Fruit fly (Drosophila melanogaster): ENCODE data around the gene Akap200.

Akap200 gene

dm6 chr2L:8418113-8418885, 2.8 kb downstream of the Akap200 start:
- TF ChIP-seq gl (tag; optimal IDR thresholded peaks at IDR 0.05), result peak; percentile 44
- TF ChIP-seq CG32121 (GFP tag; IDR thresholded peaks at IDR 0.05), result no peak
- no peak for TF ChIP-seq rn (GFP tag; IDR thresholded peaks at IDR 0.05)
- TF ChIP-seq Ets98B (GFP tag; IDR thresholded peaks at IDR 0.05), result no peak
- TF ChIP-seq EcR (GFP tag; optimal IDR thresholded peaks at IDR 0.05), result no peak
- TF ChIP-seq Snoo (tag; optimal IDR thresholded peaks at IDR 0.05), result no peak
- no peak for TF ChIP-seq CG17806 (tag; optimal IDR thresholded peaks at IDR 0.05)
- no peak for TF ChIP-seq CG8301 (tag; optimal IDR thresholded peaks at IDR 0.05)
- no peak for TF ChIP-seq CG34367 (tag; optimal IDR thresholded peaks at IDR 0.05)
- no peak for TF ChIP-seq CG8159 (tag; optimal IDR thresholded peaks at IDR 0.05)
- no peak for TF ChIP-seq CG9948 (tag; optimal IDR thresholded peaks at IDR 0.05)
- no peak for TF ChIP-seq CG15710 (tag; optimal IDR thresholded peaks at IDR 0.05)
- TF ChIP-seq CG14655 (GFP tag; optimal IDR thresholded peaks at IDR 0.05), result no peak
- TF ChIP-seq CG13204 (GFP tag; optimal IDR thresholded peaks at IDR 0.05), result peak; percentile 18
- no peak for TF ChIP-seq Pif1A (GFP tag; optimal IDR thresholded peaks at IDR 0.05)

- TF ChIP-seq D1 (tag; optimal IDR thresholded peaks at IDR 0.05) (no peak), CG14655 (GFP tag; optimal IDR thresholded peaks at IDR 0.05) (peak; percentile 1), gl (tag; optimal IDR thresholded peaks at IDR 0.05) (peak; percentile 58), CG13204 (GFP tag; optimal IDR thresholded peaks at IDR 0.05) (peak; percentile 75), Pif1A (GFP tag; optimal IDR thresholded peaks at IDR 0.05) (no peak), CG9948 (tag; optimal IDR thresholded peaks at IDR 0.05) (no peak), CG8301 (tag; optimal IDR thresholded peaks at IDR 0.05) (no peak), CG34367 (tag; optimal IDR thresholded peaks at IDR 0.05) (no peak), EcR (GFP tag; optimal IDR thresholded peaks at IDR 0.05) (peak; percentile 94), Ets98B (GFP tag; IDR thresholded peaks at IDR 0.05) (no peak), CG15710 (tag; optimal IDR thresholded peaks at IDR 0.05) (peak; percentile 28), CG4496 (GFP tag; IDR thresholded peaks at IDR 0.05) (peak; percentile 43; the same call in 1 of the 3 replicates), CG12605 (GFP tag; IDR thresholded peaks at IDR 0.05) (0 out of 2 replicates have a peak, but pooled peaks have one; percentile 18)
These were observed 4.0 kb downstream of the Akap200 start for dm6 chr2L:8419382-8419940.

- TF ChIP-seq CG17806 (tag; optimal IDR thresholded peaks at IDR 0.05) (peak; percentile 24), CG13204 (GFP tag; optimal IDR thresholded peaks at IDR 0.05) (peak; percentile 66), CG8159 (tag; optimal IDR thresholded peaks at IDR 0.05) (peak; percentile 38), CG4496 (GFP tag; IDR thresholded peaks at IDR 0.05) (peak; percentile 57; the same call in 1 of the 3 replicates), EcR (GFP tag; optimal IDR thresholded peaks at IDR 0.05) (peak; percentile 31), CG32121 (GFP tag; IDR thresholded peaks at IDR 0.05) (no peak), fd96Ca (GFP tag; IDR thresholded peaks at IDR 0.05) (no peak), D1 (tag; optimal IDR thresholded peaks at IDR 0.05) (no peak), CG34367 (tag; optimal IDR thresholded peaks at IDR 0.05) (peak; percentile 43), Pif1B (GFP tag; optimal IDR thresholded peaks at IDR 0.05) (peak; percentile 6), gl (tag; optimal IDR thresholded peaks at IDR 0.05) (peak; percentile 69), CG10348 (GFP tag; IDR thresholded peaks at IDR 0.05) (no peak), rn (GFP tag; IDR thresholded peaks at IDR 0.05) (no peak), CG9948 (tag; optimal IDR thresholded peaks at IDR 0.05) (no peak), CG8301 (tag; optimal IDR thresholded peaks at IDR 0.05) (peak; percentile 7), CG14655 (GFP tag; optimal IDR thresholded peaks at IDR 0.05) (peak; percentile 22), Snoo (tag; optimal IDR thresholded peaks at IDR 0.05) (no peak), CG12605 (GFP tag; IDR thresholded peaks at IDR 0.05) (peak; percentile 36; the same call in 1 of the 2 replicates), CG15710 (tag; optimal IDR thresholded peaks at IDR 0.05) (peak; percentile 11), Ets98B (GFP tag; IDR thresholded peaks at IDR 0.05) (no peak), Pif1A (GFP tag; optimal IDR thresholded peaks at IDR 0.05) (peak; percentile 47)
These were observed 4.9 kb downstream of the Akap200 start for dm6 chr2L:8420259-8420930.

- TF ChIP-seq CG8301 (tag; optimal IDR thresholded peaks at IDR 0.05) (no peak), Ets98B (GFP tag; IDR thresholded peaks at IDR 0.05) (no peak), CG14655 (GFP tag; optimal IDR thresholded peaks at IDR 0.05) (no peak), CG15710 (tag; optimal IDR thresholded peaks at IDR 0.05) (no peak), gl (tag; optimal IDR thresholded peaks at IDR 0.05) (no peak), Snoo (tag; optimal IDR thresholded peaks at IDR 0.05) (no peak), D1 (tag; optimal IDR thresholded peaks at IDR 0.05) (no peak), CG10348 (GFP tag; IDR thresholded peaks at IDR 0.05) (no peak), Pif1A (GFP tag; optimal IDR thresholded peaks at IDR 0.05) (no peak), fd96Ca (GFP tag; IDR thresholded peaks at IDR 0.05) (no peak), CG4496 (GFP tag; IDR thresholded peaks at IDR 0.05) (no peak), rn (GFP tag; IDR thresholded peaks at IDR 0.05) (no peak), CG34367 (tag; optimal IDR thresholded peaks at IDR 0.05) (no peak), CG13204 (GFP tag; optimal IDR thresholded peaks at IDR 0.05) (no peak), EcR (GFP tag; optimal IDR thresholded peaks at IDR 0.05) (no peak), CG12605 (GFP tag; IDR thresholded peaks at IDR 0.05) (no peak), CG8159 (tag; optimal IDR thresholded peaks at IDR 0.05) (no peak)
These were observed 6.2 kb downstream of the Akap200 start for dm6 chr2L:8421717-8422116.

dm6 chr2L:8423047-8423446, 7.6 kb downstream of the Akap200 start:
- no peak for TF ChIP-seq CG4496 (GFP tag; IDR thresholded peaks at IDR 0.05)
- no peak for TF ChIP-seq Pif1A (GFP tag; optimal IDR thresholded peaks at IDR 0.05)
- TF ChIP-seq Pif1B (GFP tag; optimal IDR thresholded peaks at IDR 0.05), result no peak
- no peak for TF ChIP-seq CG12605 (GFP tag; IDR thresholded peaks at IDR 0.05)
- TF ChIP-seq CG10348 (GFP tag; IDR thresholded peaks at IDR 0.05), result no peak

Measured in whole organism, pupa.